Worm (Caenorhabditis elegans): Measurements from ENCODE around the gene ergi-2.

The ergi-2 gene

DNA sequence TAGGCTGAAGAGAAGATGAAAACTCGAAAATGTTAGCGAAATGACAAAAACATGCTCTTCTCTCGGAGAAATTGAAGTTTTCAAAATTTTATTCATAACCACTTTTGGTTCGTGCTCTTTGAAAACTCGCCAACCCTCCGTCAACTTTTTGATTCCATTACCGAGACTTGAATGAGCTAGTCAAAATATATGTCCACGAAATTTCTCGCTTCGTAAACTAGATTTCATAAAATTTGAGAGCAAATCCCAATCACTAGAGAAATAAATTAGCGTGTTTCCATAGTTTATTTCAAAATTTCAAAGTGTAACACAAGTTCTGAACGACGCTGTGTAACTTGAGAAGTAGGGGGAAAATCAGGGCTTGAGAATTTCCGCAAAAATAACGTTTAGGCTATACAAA lies 13.4 kb downstream of the ergi-2 start:
- TF ChIP-seq lin-13 (GFP tag; optimal IDR thresholded peaks at IDR 0.05) (no peak), nhr-85 (tag) (peak; percentile 14), fkh-10 (GFP tag; optimal IDR thresholded peaks at IDR 0.05) (peak; percentile 8), ama-1 (optimal IDR thresholded peaks at IDR 0.05) (no peak), ceh-8 (GFP tag; optimal IDR thresholded peaks at IDR 0.05) (no peak)

DNA sequence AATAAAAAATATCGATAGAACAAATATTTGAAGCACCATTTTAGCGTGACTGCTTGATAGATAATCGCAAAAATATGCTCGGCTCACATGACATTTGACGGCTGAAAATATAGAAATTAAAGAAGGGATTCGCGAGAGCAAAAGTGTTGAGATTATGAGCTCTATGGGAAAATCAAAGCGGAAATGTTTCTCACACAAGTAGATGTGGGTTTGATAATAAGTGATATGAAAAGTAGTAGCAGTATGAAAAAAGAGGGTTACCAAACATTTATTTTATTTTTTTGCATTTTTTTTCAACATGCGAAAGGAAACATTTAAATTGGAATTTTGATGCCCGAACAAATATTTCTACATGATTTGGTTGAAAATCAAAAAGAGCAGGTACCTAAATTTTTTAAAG lies 15.8 kb downstream of the ergi-2 start, which contains the start of gene iglr-1:
iglr-1 (minus strand) TSS at position 101 of the 400 bp plus-strand sequence.
- TF ChIP-seq efl-3 (GFP tag; optimal IDR thresholded peaks at IDR 0.05) (no peak), nhr-85 (tag) (no peak), alr-1 (tag; optimal IDR thresholded peaks at IDR 0.05; ENCODE audit: borderline replicate concordance) (no peak), ets-5 (GFP tag; IDR thresholded peaks at IDR 0.05) (no peak), ceh-88 (GFP tag; IDR thresholded peaks at IDR 0.05) (no peak), egl-27 (tag; optimal IDR thresholded peaks at IDR 0.05) (no peak), fkh-4 (tag; optimal IDR thresholded peaks at IDR 0.05; ENCODE audit: borderline replicate concordance) (no peak), nhr-90 (tag; optimal IDR thresholded peaks at IDR 0.05; ENCODE audit: poor library complexity) (no peak), elt-2 (tag; optimal IDR thresholded peaks at IDR 0.05) (no peak), ceh-90 (tag; optimal IDR thresholded peaks at IDR 0.05) (no peak)

DNA sequence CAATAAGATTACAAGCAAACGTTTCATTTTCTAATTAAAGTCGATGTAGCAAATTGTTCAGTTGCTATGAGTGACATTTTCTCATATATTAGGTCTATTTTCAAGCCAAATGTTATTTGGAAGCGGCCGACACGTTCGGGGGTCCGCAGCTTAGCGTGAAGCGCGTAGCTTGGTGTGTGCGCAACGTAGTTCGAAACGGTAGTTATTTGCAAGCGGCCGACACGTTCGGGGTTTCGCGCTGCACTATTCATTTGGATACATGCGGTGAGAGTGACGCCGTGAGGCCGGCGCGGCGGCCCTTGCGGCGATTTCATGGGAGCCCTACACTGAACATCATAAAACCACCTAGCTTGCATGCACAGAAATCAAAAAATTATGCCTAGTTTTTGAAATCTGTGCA lies 18.9 kb downstream of the ergi-2 start:
- TF ChIP-seq efl-3 (GFP tag; optimal IDR thresholded peaks at IDR 0.05), result no peak
- peak; percentile 17 for TF ChIP-seq rnt-1 (tag; optimal IDR thresholded peaks at IDR 0.05)
- peak; percentile 83 for TF ChIP-seq snpc-4 (tag; optimal IDR thresholded peaks at IDR 0.05)
- TF ChIP-seq nhr-85 (tag), result peak; percentile 26

DNA sequence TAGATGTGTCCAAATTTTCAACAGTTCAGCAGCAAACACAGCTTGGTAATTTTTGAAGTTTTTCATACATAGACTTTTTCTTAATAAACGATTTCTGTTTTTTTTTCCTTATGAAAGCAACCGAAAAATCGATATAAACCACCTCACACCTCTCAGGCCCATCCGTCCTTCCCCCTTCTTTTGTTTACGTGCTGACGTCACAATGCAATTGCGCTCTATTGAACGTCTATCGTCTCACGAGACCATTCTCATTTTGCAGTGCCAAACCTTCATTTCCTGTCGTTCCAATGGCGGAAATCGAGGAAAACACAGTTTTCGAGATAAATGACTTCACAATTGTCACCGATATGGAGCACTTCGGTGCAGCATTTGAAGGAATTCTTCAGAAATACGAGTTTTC lies 23.8 kb downstream of the ergi-2 start, which contains the start of gene rbg-1:
rbg-1 (plus strand) TSS at position 260 of the 400 bp plus-strand sequence.
- no peak for TF ChIP-seq unc-98 (GFP tag; IDR thresholded peaks at IDR 0.05)
- TF ChIP-seq Y116A8C.19 (tag; optimal IDR thresholded peaks at IDR 0.05; ENCODE audit: borderline replicate concordance), result no peak
- peak; percentile 8 for TF ChIP-seq fos-1 (tag; optimal IDR thresholded peaks at IDR 0.05)
- peak; percentile 54 for TF ChIP-seq skn-1 (tag; optimal IDR thresholded peaks at IDR 0.05)
- TF ChIP-seq unc-130 (tag; optimal IDR thresholded peaks at IDR 0.05), result peak; percentile 82
- TF ChIP-seq hlh-17 (GFP tag; optimal IDR thresholded peaks at IDR 0.05; ENCODE audit: borderline replicate concordance), result no peak
- no peak for TF ChIP-seq zip-4 (GFP tag; optimal IDR thresholded peaks at IDR 0.05)
- peak in 1 of 2 experiments; percentile 80 for TF ChIP-seq mdl-1 (tag; optimal IDR thresholded peaks at IDR 0.05)
- TF ChIP-seq egl-27 (tag; optimal IDR thresholded peaks at IDR 0.05), result no peak
- TF ChIP-seq dsc-1 (tag; optimal IDR thresholded peaks at IDR 0.05), result peak; percentile 14
- no peak for TF ChIP-seq mab-9 (GFP tag; IDR thresholded peaks at IDR 0.05)
- TF ChIP-seq nhr-76 (tag; optimal IDR thresholded peaks at IDR 0.05), result no peak
- TF ChIP-seq tlp-1 (tag; optimal IDR thresholded peaks at IDR 0.05), result no peak
- peak; percentile 5 for TF ChIP-seq ama-1 (optimal IDR thresholded peaks at IDR 0.05)
- TF ChIP-seq blmp-1 (tag; optimal IDR thresholded peaks at IDR 0.05), result peak; percentile 73
- TF ChIP-seq nhr-77 (tag; optimal IDR thresholded peaks at IDR 0.05), result no peak
- TF ChIP-seq pqm-1 (tag; optimal IDR thresholded peaks at IDR 0.05), result no peak
- TF ChIP-seq pag-3 (tag; optimal IDR thresholded peaks at IDR 0.05; ENCODE audit: borderline replicate concordance, insufficient read depth), result no peak
- no peak for TF ChIP-seq efl-3 (GFP tag; optimal IDR thresholded peaks at IDR 0.05)
- no peak for TF ChIP-seq sox-4 (tag; optimal IDR thresholded peaks at IDR 0.05)
- peak; percentile 68 for TF ChIP-seq lin-13 (GFP tag; optimal IDR thresholded peaks at IDR 0.05)
- TF ChIP-seq alr-1 (tag; optimal IDR thresholded peaks at IDR 0.05; ENCODE audit: borderline replicate concordance), result no peak
- TF ChIP-seq nhr-12 (tag; optimal IDR thresholded peaks at IDR 0.05), result no peak
- TF ChIP-seq nhr-85 (tag), result peak; percentile 89
- no peak for TF ChIP-seq lin-39 (tag; optimal IDR thresholded peaks at IDR 0.05)
- no peak for TF ChIP-seq grh-1 (GFP tag; IDR thresholded peaks at IDR 0.05)
- TF ChIP-seq nhr-71 (tag; optimal IDR thresholded peaks at IDR 0.05), result peak; percentile 84
- peak; percentile 60 for TF ChIP-seq lin-15B (tag; optimal IDR thresholded peaks at IDR 0.05)
- TF ChIP-seq nhr-237 (tag; optimal IDR thresholded peaks at IDR 0.05), result no peak
- TF ChIP-seq nhr-47 (tag; optimal IDR thresholded peaks at IDR 0.05), result peak; percentile 65
- TF ChIP-seq C04F5.9 (tag; optimal IDR thresholded peaks at IDR 0.05), result no peak
- TF ChIP-seq aha-1 (tag; optimal IDR thresholded peaks at IDR 0.05), result no peak
- TF ChIP-seq lsy-2 (tag; optimal IDR thresholded peaks at IDR 0.05), result peak; percentile 60 to 68
- TF ChIP-seq zag-1 (tag; optimal IDR thresholded peaks at IDR 0.05), result no peak
- TF ChIP-seq ceh-88 (GFP tag; IDR thresholded peaks at IDR 0.05), result no peak
- TF ChIP-seq nhr-11 (tag; optimal IDR thresholded peaks at IDR 0.05), result no peak
- TF ChIP-seq dpl-1 (GFP tag; optimal IDR thresholded peaks at IDR 0.05), result peak; percentile 48 to 62 (median 57)
